Worm (Caenorhabditis elegans): Measurements from ENCODE around the gene twk-14.

The twk-14 gene

ce11 chrV:12410416-12411001, 15.0 kb upstream of the twk-14 start, which contains the start of gene hrg-2:
Gene hrg-2 (minus strand): TSS chrV:12410513.
- TF ChIP-seq nhr-71 (tag; optimal IDR thresholded peaks at IDR 0.05): peak; percentile 57
- peak; percentile 6 for TF ChIP-seq tbx-2 (tag; optimal IDR thresholded peaks at IDR 0.05)
- TF ChIP-seq snu-23 (GFP tag; optimal IDR thresholded peaks at IDR 0.05): peak; percentile 17
- TF ChIP-seq nhr-28 (tag; optimal IDR thresholded peaks at IDR 0.05): no peak
- TF ChIP-seq unc-62 (GFP tag; optimal IDR thresholded peaks at IDR 0.05): no peak
- no peak for TF ChIP-seq isw-1 (GFP tag; IDR thresholded peaks at IDR 0.05)
- TF ChIP-seq nhr-85 (tag): peak; percentile 69
- TF ChIP-seq egl-13 (tag; optimal IDR thresholded peaks at IDR 0.05): no peak
- no peak for TF ChIP-seq irx-1 (tag; optimal IDR thresholded peaks at IDR 0.05)
- TF ChIP-seq tlp-1 (tag; optimal IDR thresholded peaks at IDR 0.05): no peak
- no peak for TF ChIP-seq nhr-76 (tag; optimal IDR thresholded peaks at IDR 0.05)
- TF ChIP-seq elt-3 (tag; optimal IDR thresholded peaks at IDR 0.05): no peak
- no peak for TF ChIP-seq lin-35 (GFP tag; optimal IDR thresholded peaks at IDR 0.05)
- TF ChIP-seq jun-1 (tag; optimal IDR thresholded peaks at IDR 0.05): no peak
- no peak for TF ChIP-seq lir-3 (tag; optimal IDR thresholded peaks at IDR 0.05; ENCODE audit: poor library complexity)
- TF ChIP-seq efl-1 (optimal IDR thresholded peaks at IDR 0.05): no peak
- TF ChIP-seq efl-1 (GFP tag; optimal IDR thresholded peaks at IDR 0.05 in 1 of 2): no peak
- TF ChIP-seq fkh-10 (GFP tag; optimal IDR thresholded peaks at IDR 0.05): no peak
- TF ChIP-seq lin-14 (GFP tag; optimal IDR thresholded peaks at IDR 0.05): peak; percentile 26
- TF ChIP-seq ceh-8 (GFP tag; optimal IDR thresholded peaks at IDR 0.05): no peak
- TF ChIP-seq dpl-1 (GFP tag; optimal IDR thresholded peaks at IDR 0.05): no peak
- TF ChIP-seq rnt-1 (tag; optimal IDR thresholded peaks at IDR 0.05): no peak
- no peak for TF ChIP-seq nhr-12 (tag; optimal IDR thresholded peaks at IDR 0.05)
- peak; percentile 61 for TF ChIP-seq nhr-20 (tag; optimal IDR thresholded peaks at IDR 0.05)
- no peak for TF ChIP-seq ztf-4 (tag; optimal IDR thresholded peaks at IDR 0.05)
- peak; percentile 34 for TF ChIP-seq nhr-90 (tag; optimal IDR thresholded peaks at IDR 0.05; ENCODE audit: poor library complexity)
- TF ChIP-seq nhr-11 (tag; optimal IDR thresholded peaks at IDR 0.05): no peak
- TF ChIP-seq nhr-84 (tag; optimal IDR thresholded peaks at IDR 0.05): no peak
- no peak for TF ChIP-seq blmp-1 (tag; optimal IDR thresholded peaks at IDR 0.05)
- no peak for TF ChIP-seq pax-3 (tag; optimal IDR thresholded peaks at IDR 0.05)
- no peak for TF ChIP-seq dsc-1 (tag; optimal IDR thresholded peaks at IDR 0.05)
- TF ChIP-seq aha-1 (tag; optimal IDR thresholded peaks at IDR 0.05): no peak

DNA sequence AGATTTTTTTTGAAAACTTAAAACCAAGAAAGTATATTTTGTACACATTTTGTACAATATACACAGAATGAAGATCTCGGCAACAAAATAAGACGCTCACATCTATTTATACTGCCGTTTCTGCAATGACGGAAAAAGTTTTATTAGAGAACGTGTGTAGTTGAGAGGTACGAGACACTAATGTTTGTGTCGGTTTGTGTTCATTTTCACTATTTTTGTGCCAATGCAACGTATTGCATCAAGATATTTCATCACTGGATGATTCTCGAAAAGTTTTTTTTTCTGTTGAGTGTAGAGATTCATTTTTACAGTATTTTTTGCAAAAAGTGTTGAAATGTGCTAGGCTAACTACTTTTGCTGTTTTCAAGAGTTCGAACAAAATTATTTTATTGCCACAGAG, 13.5 kb upstream of the twk-14 start:
- no peak for TF ChIP-seq unc-98 (GFP tag; IDR thresholded peaks at IDR 0.05)
- TF ChIP-seq xbp-1 (tag; optimal IDR thresholded peaks at IDR 0.05): peak; percentile 62
- TF ChIP-seq nhr-19 (GFP tag; conservative IDR thresholded peaks at IDR 0.05): no peak
- peak; percentile 48 for TF ChIP-seq blmp-1 (tag; optimal IDR thresholded peaks at IDR 0.05)
- peak in 1 of 2 experiments; percentile 3 for TF ChIP-seq lin-35 (GFP tag; optimal IDR thresholded peaks at IDR 0.05)
- no peak for TF ChIP-seq nhr-237 (tag; optimal IDR thresholded peaks at IDR 0.05)
- peak; percentile 72 for TF ChIP-seq lin-14 (GFP tag; optimal IDR thresholded peaks at IDR 0.05)
- peak; percentile 45 for TF ChIP-seq nhr-20 (tag; optimal IDR thresholded peaks at IDR 0.05)
- peak; percentile 17 for TF ChIP-seq nhr-71 (tag; optimal IDR thresholded peaks at IDR 0.05)
- TF ChIP-seq efl-1 (optimal IDR thresholded peaks at IDR 0.05): peak in 1 of 2 experiments; percentile 34
- no peak for TF ChIP-seq efl-1 (GFP tag; optimal IDR thresholded peaks at IDR 0.05 in 1 of 2)
- TF ChIP-seq elt-3 (tag; optimal IDR thresholded peaks at IDR 0.05): peak in 1 of 6 experiments; percentile 0
- peak; percentile 85 for TF ChIP-seq skn-1 (tag; optimal IDR thresholded peaks at IDR 0.05)
- TF ChIP-seq unc-86 (tag; optimal IDR thresholded peaks at IDR 0.05): no peak
- peak; percentile 66 for TF ChIP-seq nhr-85 (tag)
- TF ChIP-seq rnt-1 (tag; optimal IDR thresholded peaks at IDR 0.05): no peak
- TF ChIP-seq snu-23 (GFP tag; optimal IDR thresholded peaks at IDR 0.05): peak; percentile 37
- peak; percentile 17 for TF ChIP-seq nhr-28 (tag; optimal IDR thresholded peaks at IDR 0.05)
- TF ChIP-seq nhr-76 (tag; optimal IDR thresholded peaks at IDR 0.05): no peak
- TF ChIP-seq ceh-82 (tag; optimal IDR thresholded peaks at IDR 0.05): peak in 1 of 3 experiments; percentile 12

ce11 chrV:12408525-12408924, 13.0 kb upstream of the twk-14 start, which contains the start of gene cdr-4:
Gene cdr-4 (minus strand): TSS chrV:12408625.
- TF ChIP-seq unc-98 (GFP tag; IDR thresholded peaks at IDR 0.05): no peak
- no peak for TF ChIP-seq aly-2 (tag; optimal IDR thresholded peaks at IDR 0.05)
- TF ChIP-seq lsy-2 (tag; optimal IDR thresholded peaks at IDR 0.05): no peak
- TF ChIP-seq fkh-4 (tag; optimal IDR thresholded peaks at IDR 0.05; ENCODE audit: borderline replicate concordance): no peak
- no peak for TF ChIP-seq alr-1 (tag; optimal IDR thresholded peaks at IDR 0.05; ENCODE audit: borderline replicate concordance)
- TF ChIP-seq tbx-2 (tag; optimal IDR thresholded peaks at IDR 0.05): no peak
- TF ChIP-seq ceh-88 (GFP tag; IDR thresholded peaks at IDR 0.05): no peak
- TF ChIP-seq grh-1 (GFP tag; IDR thresholded peaks at IDR 0.05): no peak
- no peak for TF ChIP-seq ces-1 (GFP tag; optimal IDR thresholded peaks at IDR 0.05)
- no peak for TF ChIP-seq nhr-20 (tag; optimal IDR thresholded peaks at IDR 0.05)
- no peak for TF ChIP-seq nhr-47 (tag; optimal IDR thresholded peaks at IDR 0.05)
- no peak for TF ChIP-seq pax-3 (tag; optimal IDR thresholded peaks at IDR 0.05)
- TF ChIP-seq ceh-63 (GFP tag; optimal IDR thresholded peaks at IDR 0.05): no peak
- TF ChIP-seq rnt-1 (tag; optimal IDR thresholded peaks at IDR 0.05): no peak
- TF ChIP-seq irx-1 (tag; optimal IDR thresholded peaks at IDR 0.05): no peak
- TF ChIP-seq hlh-17 (GFP tag; optimal IDR thresholded peaks at IDR 0.05; ENCODE audit: borderline replicate concordance): no peak
